Worm (Caenorhabditis elegans) whole organism, young adult: ENCODE measurements around the gene M04C3.5.

Source experiments
- C06A6.2 ChIP-seq: fragments of 200-800 bp; sonication (Bioruptor generic); conservative IDR thresholded peaks from 2 replicates; pipeline ENCODE4 v1.3.6; 2022; ENCODE audit warnings: missing genetic modification characterization, missing compliant biosample characterization
- D2030.7 ChIP-seq: fragments of 200-800 bp; sonication (Bioruptor generic); IDR thresholded peaks from 2 replicates; pipeline ENCODE4 v1.3.6; 2022; ENCODE audit warnings: missing genetic modification reagents, missing genetic modification characterization, missing compliant biosample characterization
- F22D6.2 ChIP-seq: sonication (generic microtip); optimal IDR thresholded peaks from 2 replicates; lab custom pipeline; 2016; ENCODE audit warnings: mild to moderate bottlenecking, missing genetic modification characterization, missing compliant biosample characterization
- F33H1.4 ChIP-seq: fragments of 200-800 bp; sonication (Bioruptor generic); IDR thresholded peaks from 2 replicates; pipeline ENCODE4 v1.3.6; 2022; ENCODE audit warnings: missing genetic modification reagents, missing genetic modification characterization, missing compliant biosample characterization
- F39B2.1 ChIP-seq: fragments of 200-800 bp; sonication (Bioruptor generic); IDR thresholded peaks from 2 replicates; pipeline ENCODE4 v1.3.6; 2022; ENCODE audit warnings: missing genetic modification reagents, missing genetic modification characterization, missing compliant biosample characterization
- F49E8.2 ChIP-seq: sonication (generic microtip); optimal IDR thresholded peaks from 3 replicates; lab custom pipeline; 2017; ENCODE audit warnings: missing genetic modification characterization, mild to moderate bottlenecking, missing compliant biosample characterization, antibody characterized with exemption, moderate library complexity; ENCODE audit not compliant: insufficient read depth
- F52B5.7 ChIP-seq: sonication (generic microtip); optimal IDR thresholded peaks from 2 replicates; lab custom pipeline; 2016; ENCODE audit warnings: mild to moderate bottlenecking, missing genetic modification characterization, missing compliant biosample characterization
- F57C9.4 ChIP-seq: sonication (generic microtip); optimal IDR thresholded peaks from 2 replicates; lab custom pipeline; 2017; ENCODE audit warnings: mild to moderate bottlenecking, missing genetic modification characterization, missing compliant biosample characterization
- Y53G8AR.9 ChIP-seq: fragments of 200-800 bp; sonication (Bioruptor generic); conservative IDR thresholded peaks from 2 replicates; pipeline ENCODE4 v1.3.6; 2022; ENCODE audit warnings: missing genetic modification reagents, missing genetic modification characterization, missing compliant biosample characterization
- Y79H2A.3 ChIP-seq: fragments of 200-800 bp; sonication (Bioruptor generic); conservative IDR thresholded peaks from 2 replicates; pipeline ENCODE4 v1.3.6; 2022; ENCODE audit warnings: missing genetic modification reagents, missing genetic modification characterization, missing compliant biosample characterization
- akir-1 ChIP-seq: fragments of 200-800 bp; sonication (Bioruptor generic); optimal IDR thresholded peaks from 2 replicates; lab custom pipeline; 2018; ENCODE audit warnings: mild to moderate bottlenecking, missing genetic modification characterization, moderate library complexity, missing compliant biosample characterization
- ama-1 ChIP-seq, 3 experiments: fragments of 150-350 bp in 1 of 3; sonication (generic microtip) in 2 of 3; optimal IDR thresholded peaks; 2 replicates each; lab custom pipeline; 2014 to 2018; ENCODE audit warnings: missing biosample characterization in 2 of 3, missing genetic modification characterization in 2 of 3, missing genetic modification reagents in 2 of 3
- aptf-2 ChIP-seq: fragments of 200-800 bp; sonication (Bioruptor generic); conservative IDR thresholded peaks from 2 replicates; pipeline ENCODE4 v1.3.6; 2022; ENCODE audit warnings: missing genetic modification reagents, missing genetic modification characterization, missing compliant biosample characterization
- athp-1 ChIP-seq: sonication (generic microtip); optimal IDR thresholded peaks from 2 replicates; lab custom pipeline; 2017; ENCODE audit warnings: mild to moderate bottlenecking, missing genetic modification characterization, missing compliant biosample characterization
- attf-3 ChIP-seq: fragments of 200-800 bp; sonication (Bioruptor generic); conservative IDR thresholded peaks from 2 replicates; pipeline ENCODE4 v1.3.6; 2022; ENCODE audit warnings: missing genetic modification reagents, missing genetic modification characterization, missing compliant biosample characterization
- attf-5 ChIP-seq: fragments of 200-800 bp; sonication (Bioruptor generic); optimal IDR thresholded peaks from 2 replicates; lab custom pipeline; 2018; ENCODE audit warnings: mild to moderate bottlenecking, missing genetic modification characterization, missing compliant biosample characterization
- bed-1 ChIP-seq: fragments of 200-800 bp; sonication (Bioruptor generic); IDR thresholded peaks from 2 replicates; pipeline ENCODE4 v1.3.6; 2022; ENCODE audit warnings: missing genetic modification reagents, missing genetic modification characterization, missing compliant biosample characterization
- ccch-3 ChIP-seq: fragments of 200-800 bp; sonication (Bioruptor generic); optimal IDR thresholded peaks from 2 replicates; lab custom pipeline; 2018; ENCODE audit warnings: mild to moderate bottlenecking, missing genetic modification characterization, missing compliant biosample characterization
- cebp-1 ChIP-seq, 2 experiments: fragments of 200-800 bp in 1 of 2; sonication (Bioruptor generic) in 1 of 2; sonication (generic microtip) in 1 of 2; IDR thresholded peaks in 1 of 2; optimal IDR thresholded peaks in 1 of 2; 2 replicates each; pipeline versions ENCODE4 v1.3.6 to Lab custom; 2017 to 2022; ENCODE audit warnings: missing compliant biosample characterization in 2 of 2, missing genetic modification characterization in 2 of 2, mild to moderate bottlenecking in 1 of 2, missing genetic modification reagents in 1 of 2, moderate library complexity in 1 of 2
- cebp-2 ChIP-seq: fragments of 200-800 bp; sonication (Bioruptor generic); IDR thresholded peaks from 2 replicates; pipeline ENCODE4 v1.3.6; 2022; ENCODE audit warnings: missing genetic modification characterization, missing compliant biosample characterization
- ceh-100 ChIP-seq: fragments of 200-800 bp; sonication (Bioruptor generic); IDR thresholded peaks from 2 replicates; pipeline ENCODE4 v1.3.6; 2022; ENCODE audit warnings: missing genetic modification reagents, missing genetic modification characterization, missing compliant biosample characterization
- ceh-27 ChIP-seq: fragments of 200-800 bp; sonication (Bioruptor generic); optimal IDR thresholded peaks from 2 replicates; lab custom pipeline; 2018; ENCODE audit warnings: mild to moderate bottlenecking, missing genetic modification characterization, moderate library complexity, missing compliant biosample characterization
- ceh-40 ChIP-seq: fragments of 200-800 bp; sonication (Bioruptor generic); IDR thresholded peaks from 2 replicates; pipeline ENCODE4 v1.3.6; 2022; ENCODE audit warnings: missing genetic modification characterization, missing compliant biosample characterization
- ceh-58 ChIP-seq: fragments of 200-800 bp; sonication (Bioruptor generic); IDR thresholded peaks from 2 replicates; pipeline ENCODE4 v1.3.6; 2022; ENCODE audit warnings: missing genetic modification characterization, missing compliant biosample characterization
- ceh-79 ChIP-seq: sonication (generic microtip); optimal IDR thresholded peaks from 2 replicates; lab custom pipeline; 2017; ENCODE audit warnings: mild to moderate bottlenecking, missing genetic modification characterization, missing compliant biosample characterization
- die-1 ChIP-seq: sonication (generic microtip); optimal IDR thresholded peaks from 2 replicates; lab custom pipeline; 2016; ENCODE audit warnings: missing genotype, mild to moderate bottlenecking, missing genetic modification characterization, missing compliant biosample characterization
- ekl-4 ChIP-seq: fragments of 200-800 bp; sonication (Bioruptor generic); IDR thresholded peaks from 2 replicates; pipeline ENCODE4 v1.3.6; 2022; ENCODE audit warnings: missing genetic modification reagents, missing genetic modification characterization, missing compliant biosample characterization
- gei-17 ChIP-seq: fragments of 200-800 bp; sonication (Bioruptor generic); optimal IDR thresholded peaks from 2 replicates; lab custom pipeline; 2018; ENCODE audit warnings: mild to moderate bottlenecking, missing genetic modification characterization, missing compliant biosample characterization
- hlh-12 ChIP-seq: sonication (generic microtip); optimal IDR thresholded peaks from 2 replicates; lab custom pipeline; 2016; ENCODE audit warnings: missing genetic modification characterization, missing compliant biosample characterization
- hmg-20 ChIP-seq: fragments of 200-800 bp; sonication (Bioruptor generic); IDR thresholded peaks from 2 replicates; pipeline ENCODE4 v1.3.6; 2022; ENCODE audit warnings: missing genetic modification reagents, missing genetic modification characterization, missing compliant biosample characterization
- hrde-1 ChIP-seq: sonication (generic microtip); optimal IDR thresholded peaks from 2 replicates; lab custom pipeline; 2016; ENCODE audit warnings: missing genetic modification characterization, mild to moderate bottlenecking, missing compliant biosample characterization, moderate library complexity, missing genotype, missing genetic modification reagents, borderline replicate concordance
- lag-1 ChIP-seq: fragments of 200-800 bp; sonication (Bioruptor generic); IDR thresholded peaks from 2 replicates; pipeline ENCODE4 v1.3.6; 2022; ENCODE audit warnings: missing genetic modification reagents, missing genetic modification characterization, missing compliant biosample characterization
- let-526 ChIP-seq: fragments of 200-800 bp; sonication (Bioruptor generic); IDR thresholded peaks from 2 replicates; pipeline ENCODE4 v1.3.6; 2022; ENCODE audit warnings: missing genetic modification reagents, missing genetic modification characterization, missing compliant biosample characterization
- lin-35 ChIP-seq, 3 experiments: fragments of 150-350 bp in 2 of 3; sonication (generic microtip) in 1 of 3; optimal IDR thresholded peaks; 2 replicates each; lab custom pipeline; 2014 to 2018; ENCODE audit warnings: missing biosample characterization in 3 of 3, missing genetic modification characterization in 3 of 3, missing genetic modification reagents in 3 of 3
- lir-1 ChIP-seq: fragments of 200-800 bp; sonication (Bioruptor generic); conservative IDR thresholded peaks from 2 replicates; pipeline ENCODE4 v1.3.6; 2022; ENCODE audit warnings: missing genetic modification reagents, missing genetic modification characterization, missing compliant biosample characterization
- mel-28 ChIP-seq: sonication (generic microtip); optimal IDR thresholded peaks from 2 replicates; lab custom pipeline; 2016; ENCODE audit warnings: borderline replicate concordance, mild to moderate bottlenecking, missing genetic modification characterization, missing compliant biosample characterization
- mes-4 ChIP-seq: sonication (generic microtip); optimal IDR thresholded peaks from 2 replicates; lab custom pipeline; 2016; ENCODE audit warnings: missing genotype, missing genetic modification characterization, missing compliant biosample characterization
- nhr-27 ChIP-seq: fragments of 200-800 bp; sonication (Bioruptor generic); optimal IDR thresholded peaks from 2 replicates; lab custom pipeline; 2018; ENCODE audit warnings: mild to moderate bottlenecking, missing genetic modification characterization, moderate library complexity, missing compliant biosample characterization
- nhr-80 ChIP-seq: sonication (generic microtip); optimal IDR thresholded peaks from 2 replicates; lab custom pipeline; 2016; ENCODE audit warnings: missing genetic modification characterization, missing compliant biosample characterization
- pbrm-1 ChIP-seq: fragments of 200-800 bp; sonication (Bioruptor generic); IDR thresholded peaks from 2 replicates; pipeline ENCODE4 v1.3.6; 2022; ENCODE audit warnings: missing genetic modification reagents, missing genetic modification characterization, missing compliant biosample characterization
- rcor-1 ChIP-seq: fragments of 200-800 bp; sonication (Bioruptor generic); IDR thresholded peaks from 2 replicates; pipeline ENCODE4 v1.3.6; 2022; ENCODE audit warnings: missing genetic modification reagents, missing genetic modification characterization, missing compliant biosample characterization
- repo-1 ChIP-seq: sonication (generic microtip); optimal IDR thresholded peaks from 2 replicates; lab custom pipeline; 2017; ENCODE audit warnings: mild to moderate bottlenecking, missing genetic modification characterization, missing compliant biosample characterization
- sdz-38 ChIP-seq: sonication (generic microtip); optimal IDR thresholded peaks from 2 replicates; lab custom pipeline; 2016; ENCODE audit warnings: missing genotype, missing genetic modification characterization, missing compliant biosample characterization
- snpc-3.4 ChIP-seq: sonication (generic microtip); optimal IDR thresholded peaks from 2 replicates; lab custom pipeline; 2017; ENCODE audit warnings: missing genetic modification characterization, mild to moderate bottlenecking, missing compliant biosample characterization, antibody characterized with exemption, moderate library complexity, missing genotype, missing genetic modification reagents
- sptf-2 ChIP-seq: fragments of 200-800 bp; sonication (Bioruptor generic); optimal IDR thresholded peaks from 2 replicates; lab custom pipeline; 2018; ENCODE audit warnings: mild to moderate bottlenecking, missing genetic modification characterization, missing compliant biosample characterization
- ztf-18 ChIP-seq: sonication (generic microtip); optimal IDR thresholded peaks from 2 replicates; lab custom pipeline; 2016; ENCODE audit warnings: missing genotype, mild to moderate bottlenecking, missing genetic modification characterization, missing compliant biosample characterization
- ztf-28 ChIP-seq: fragments of 200-800 bp; sonication (Bioruptor generic); IDR thresholded peaks from 2 replicates; pipeline ENCODE4 v1.3.6; 2022; ENCODE audit warnings: missing genetic modification reagents, missing genetic modification characterization, missing compliant biosample characterization

The M04C3.5 gene

DNA sequence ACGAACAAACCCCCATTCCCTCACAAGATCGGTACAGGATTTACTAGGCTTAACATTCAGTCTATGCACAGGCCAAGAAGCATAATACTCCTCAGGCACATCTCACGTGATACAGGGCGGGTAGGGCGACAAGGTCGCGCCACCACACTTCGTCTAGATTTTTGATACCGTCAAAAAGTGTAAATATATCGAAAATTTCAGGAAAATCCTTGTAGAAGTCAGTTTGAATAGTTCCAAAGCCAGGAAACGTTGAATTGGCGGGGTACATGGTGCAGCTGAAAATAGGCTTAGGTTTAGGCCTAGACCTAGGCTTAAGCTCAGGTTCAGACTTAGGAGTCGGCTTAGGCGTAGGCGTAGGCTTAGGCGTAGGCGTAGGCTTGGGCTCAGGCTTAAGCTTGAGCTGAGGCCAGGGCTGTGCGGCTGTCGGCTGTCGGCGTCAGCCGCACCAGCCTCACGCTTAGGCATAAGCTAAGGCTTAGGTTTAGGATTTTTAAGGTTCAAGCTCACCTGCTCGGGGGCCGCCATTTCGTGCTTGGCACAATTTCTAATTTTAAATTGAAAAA, 19.1 kb upstream of the M04C3.5 start (continued):
- TF ChIP-seq attf-3 (GFP tag; lab: Robert Waterston, UW) (peak; percentile 34; the same call in 1 of the 2 replicates), ceh-40 (GFP tag; lab: Robert Waterston, UW) (no peak), hrde-1 (no peak), nhr-27 (no peak), cebp-2 (GFP tag; lab: Robert Waterston, UW) (no peak), ama-1 (optimal IDR thresholded peaks at IDR 0.05; lab: Kevin White, UChicago) (no peak), ama-1 (GFP tag; optimal IDR thresholded peaks at IDR 0.05; lab: Kevin White, UChicago) (no peak), sdz-38 (tag; lab: Kevin White, UChicago) (no peak), die-1 (no peak), hmg-20 (GFP tag; lab: Robert Waterston, UW) (no peak), rcor-1 (GFP tag; lab: Robert Waterston, UW) (no peak), ceh-58 (GFP tag; lab: Robert Waterston, UW) (no peak), ccch-3 (GFP tag; lab: Kevin White, UChicago) (no peak), athp-1 (peak; percentile 67), bed-1 (GFP tag; lab: Robert Waterston, UW) (no peak), F49E8.2 (tag; lab: Kevin White, UChicago) (no peak), cebp-1 (GFP tag; IDR thresholded peaks at IDR 0.05; lab: Robert Waterston, UW) (no peak), cebp-1 (tag; optimal IDR thresholded peaks at IDR 0.05; lab: Kevin White, UChicago) (no peak), lin-35 (GFP tag; optimal IDR thresholded peaks at IDR 0.05; lab: Kevin White, UChicago) (no peak), F57C9.4 (no peak), repo-1 (tag; lab: Kevin White, UChicago) (no peak), ceh-79 (tag; lab: Kevin White, UChicago) (no peak), gei-17 (no peak), mel-28 (no peak), C06A6.2 (GFP tag; lab: Robert Waterston, UW) (no peak), D2030.7 (no peak), F22D6.2 (no peak), lir-1 (no peak), ztf-28 (GFP tag; lab: Robert Waterston, UW) (no peak), hlh-12 (tag; lab: Kevin White, UChicago) (no peak), let-526 (GFP tag; lab: Robert Waterston, UW) (no peak), ztf-18 (tag; lab: Kevin White, UChicago) (no peak), ceh-27 (GFP tag; lab: Kevin White, UChicago) (no peak), ekl-4 (peak; percentile 46), lag-1 (GFP tag; lab: Robert Waterston, UW) (no peak), F52B5.7 (tag; lab: Kevin White, UChicago) (peak; percentile 63), akir-1 (no peak), Y53G8AR.9 (no peak), attf-5 (GFP tag; lab: Kevin White, UChicago) (no peak), aptf-2 (GFP tag; lab: Robert Waterston, UW) (no peak), F33H1.4 (GFP tag; lab: Robert Waterston, UW) (no peak), nhr-80 (tag; lab: Kevin White, UChicago) (no peak), mes-4 (tag; lab: Kevin White, UChicago) (no peak), snpc-3.4 (no peak), F39B2.1 (no peak), pbrm-1 (no peak), sptf-2 (GFP tag; lab: Kevin White, UChicago) (peak; percentile 23), ceh-100 (GFP tag; lab: Robert Waterston, UW) (no peak), Y79H2A.3 (GFP tag; lab: Robert Waterston, UW) (no peak)
- TF ChIP-seq, all 124 proteins: peak for 17
